Fruit fly (Drosophila melanogaster): ENCODE measurements around the gene CG15561.

The CG15561 gene

DNA sequence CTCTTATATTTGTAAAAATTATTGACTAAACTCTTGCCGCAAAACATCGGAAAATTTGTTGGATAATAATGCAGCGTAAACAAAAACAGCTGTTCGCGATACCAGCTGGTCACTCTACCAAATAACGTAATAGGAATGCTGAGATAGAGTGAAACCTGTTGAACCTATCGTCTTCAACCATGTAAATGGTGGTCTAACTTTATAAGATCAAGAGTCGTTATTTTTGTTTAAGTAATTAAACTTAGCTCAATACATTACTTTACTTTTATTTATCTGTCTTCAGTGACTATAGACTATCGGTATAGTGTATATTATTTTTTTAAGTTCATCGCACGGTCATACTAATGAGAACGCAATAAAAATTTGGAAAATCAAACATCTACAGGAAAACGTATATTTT is 39.1 kb upstream of the CG15561 start, which contains the start of the genes CG1750 and spn-F:
TSS of gene CG1750 (minus strand) at position 93 of the 400 bp plus-strand sequence.
TSS of gene spn-F (plus strand) at position 320 of the 400 bp plus-strand sequence.
- TF ChIP-seq CG7101 (tag; optimal IDR thresholded peaks at IDR 0.05) (no peak), Crg-1 (GFP tag; optimal IDR thresholded peaks at IDR 0.05) (no peak), tj (GFP tag; optimal IDR thresholded peaks at IDR 0.05) (peak; percentile 68), ovo (GFP tag; optimal IDR thresholded peaks at IDR 0.05) (no peak), Clk (GFP tag; optimal IDR thresholded peaks at IDR 0.05) (no peak), CG33017 (tag; optimal IDR thresholded peaks at IDR 0.05) (no peak), kay (GFP tag; ENCODE audit: borderline replicate concordance) (no peak), bab1 (GFP tag; optimal IDR thresholded peaks at IDR 0.05) (peak; percentile 61), CG5204 (GFP tag; optimal IDR thresholded peaks at IDR 0.05) (no peak), CG14711 (tag; optimal IDR thresholded peaks at IDR 0.05) (peak; percentile 39), Hr96 (GFP tag; optimal IDR thresholded peaks at IDR 0.05) (no peak), Mnt (GFP tag; optimal IDR thresholded peaks at IDR 0.05) (no peak), CG11617 (GFP tag; optimal IDR thresholded peaks at IDR 0.05) (no peak), cnc (optimal IDR thresholded peaks at IDR 0.05) (peak in 1 of 2 experiments; percentile 25)

dm6 chr3R:31252093-31252962 is 36.6 kb upstream of the CG15561 start, which contains the start of the genes qless and mRpL32:
qless (minus strand) TSS chr3R:31252608.
mRpL32 (plus strand) TSS chr3R:31252872.
- no peak for TF ChIP-seq CG1620 (GFP tag; optimal IDR thresholded peaks at IDR 0.05)
- peak; percentile 57 for TF ChIP-seq CG7101 (tag; optimal IDR thresholded peaks at IDR 0.05)
- TF ChIP-seq CG7045 (GFP tag; optimal IDR thresholded peaks at IDR 0.05): peak; percentile 64
- TF ChIP-seq cic (GFP tag; optimal IDR thresholded peaks at IDR 0.05): no peak
- TF ChIP-seq Mnt (GFP tag; optimal IDR thresholded peaks at IDR 0.05): peak; percentile 82
- TF ChIP-seq CG12768 (GFP tag; optimal IDR thresholded peaks at IDR 0.05): peak; percentile 18
- TF ChIP-seq CG14711 (tag; optimal IDR thresholded peaks at IDR 0.05): peak; percentile 97
- TF ChIP-seq pad (GFP tag; optimal IDR thresholded peaks at IDR 0.05): peak; percentile 10
- peak; percentile 27 for TF ChIP-seq tj (GFP tag; optimal IDR thresholded peaks at IDR 0.05)
- peak; percentile 37 for TF ChIP-seq CG11617 (GFP tag; optimal IDR thresholded peaks at IDR 0.05)
- TF ChIP-seq bab1 (GFP tag; optimal IDR thresholded peaks at IDR 0.05): peak; percentile 74
- TF ChIP-seq ovo (GFP tag; optimal IDR thresholded peaks at IDR 0.05): peak; percentile 14
- TF ChIP-seq Clk (GFP tag; optimal IDR thresholded peaks at IDR 0.05): peak; percentile 43
- peak; percentile 48 for TF ChIP-seq Hr96 (GFP tag; optimal IDR thresholded peaks at IDR 0.05)
- peak; percentile 32 for TF ChIP-seq Crg-1 (GFP tag; optimal IDR thresholded peaks at IDR 0.05)
- no peak for TF ChIP-seq cnc (optimal IDR thresholded peaks at IDR 0.05)
- TF ChIP-seq kay (GFP tag; ENCODE audit: borderline replicate concordance): no peak
- peak; percentile 18 for TF ChIP-seq CG33017 (tag; optimal IDR thresholded peaks at IDR 0.05)
- TF ChIP-seq CG5204 (GFP tag; optimal IDR thresholded peaks at IDR 0.05): peak; percentile 47
- peak; percentile 68 for TF ChIP-seq toe (GFP tag; optimal IDR thresholded peaks at IDR 0.05)

DNA sequence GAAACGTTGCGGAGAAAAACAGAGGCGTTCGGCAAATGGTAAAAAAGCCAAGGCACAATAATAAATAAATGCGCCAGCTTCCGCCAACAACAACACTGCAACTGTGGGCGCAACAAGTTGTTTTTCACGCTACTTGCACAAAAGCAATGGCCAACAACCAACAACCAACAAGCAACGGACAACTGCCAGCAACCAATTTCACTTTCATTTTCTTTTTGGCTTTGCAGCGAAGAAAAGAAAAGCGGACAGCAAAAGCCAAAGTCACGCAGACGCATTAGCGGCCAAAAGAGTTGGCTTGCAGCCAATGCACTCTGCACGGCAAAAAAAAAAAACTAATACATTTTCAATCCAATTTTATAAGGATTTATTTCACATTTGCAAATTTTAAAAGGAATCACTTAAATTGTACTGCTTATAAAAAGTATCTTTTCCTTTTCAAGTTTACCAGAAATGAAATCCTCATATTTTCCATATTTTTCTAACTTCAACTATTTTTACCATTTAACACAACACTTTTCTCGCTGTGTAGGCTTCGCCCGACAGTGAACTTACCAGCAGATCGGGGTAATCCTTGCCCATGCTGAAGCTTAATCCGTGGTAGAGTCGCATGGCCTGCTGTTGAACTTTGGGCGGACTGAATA is 35.5 kb upstream of the CG15561 start:
- no peak for TF ChIP-seq kay (GFP tag; ENCODE audit: borderline replicate concordance)
- TF ChIP-seq CG1620 (GFP tag; optimal IDR thresholded peaks at IDR 0.05): no peak
- no peak for TF ChIP-seq cic (GFP tag; optimal IDR thresholded peaks at IDR 0.05)
- TF ChIP-seq tj (GFP tag; optimal IDR thresholded peaks at IDR 0.05): no peak
- TF ChIP-seq ovo (GFP tag; optimal IDR thresholded peaks at IDR 0.05): no peak
- no peak for TF ChIP-seq CG33017 (tag; optimal IDR thresholded peaks at IDR 0.05)
- TF ChIP-seq Crg-1 (GFP tag; optimal IDR thresholded peaks at IDR 0.05): no peak
- no peak for TF ChIP-seq Hr96 (GFP tag; optimal IDR thresholded peaks at IDR 0.05)
- TF ChIP-seq bab1 (GFP tag; optimal IDR thresholded peaks at IDR 0.05): no peak
- TF ChIP-seq CG5204 (GFP tag; optimal IDR thresholded peaks at IDR 0.05): no peak
- no peak for TF ChIP-seq CG12768 (GFP tag; optimal IDR thresholded peaks at IDR 0.05)
- TF ChIP-seq Mnt (GFP tag; optimal IDR thresholded peaks at IDR 0.05): no peak
- no peak for TF ChIP-seq Clk (GFP tag; optimal IDR thresholded peaks at IDR 0.05)
- TF ChIP-seq CG11617 (GFP tag; optimal IDR thresholded peaks at IDR 0.05): no peak

DNA sequence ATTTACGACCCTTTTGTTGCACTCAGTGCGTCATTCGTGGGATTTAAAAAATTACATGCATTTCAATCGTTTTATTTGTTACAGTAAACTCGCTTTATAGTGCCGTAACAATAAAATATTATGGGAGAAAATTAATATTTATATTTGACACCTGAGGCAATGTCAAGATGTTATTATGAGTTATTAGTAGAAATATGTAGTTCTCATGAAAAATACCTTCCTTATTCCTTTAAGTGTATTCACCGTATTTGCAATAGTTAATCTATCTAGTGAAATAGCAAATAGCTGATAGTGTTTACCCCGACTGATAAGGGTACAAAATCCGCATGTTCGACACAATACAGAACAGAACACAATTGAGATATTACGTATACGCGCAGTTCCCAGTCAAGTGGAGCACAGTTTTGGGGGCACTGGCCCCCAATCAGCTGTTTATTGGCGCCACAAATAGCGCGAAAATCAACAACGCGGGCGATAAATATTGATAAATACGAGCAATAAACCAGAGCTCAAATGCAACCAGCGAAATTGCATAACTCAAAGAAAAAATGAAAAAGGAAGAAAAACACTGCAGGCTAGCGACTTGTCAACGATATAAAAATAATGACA is 34.8 kb upstream of the CG15561 start:
- TF ChIP-seq cic (GFP tag; optimal IDR thresholded peaks at IDR 0.05) (peak; percentile 19), toe (GFP tag; optimal IDR thresholded peaks at IDR 0.05) (no peak), CG33017 (tag; optimal IDR thresholded peaks at IDR 0.05) (peak; percentile 84), kay (GFP tag; ENCODE audit: borderline replicate concordance) (no peak), CG7101 (tag; optimal IDR thresholded peaks at IDR 0.05) (peak; percentile 79), Crg-1 (GFP tag; optimal IDR thresholded peaks at IDR 0.05) (no peak), ovo (GFP tag; optimal IDR thresholded peaks at IDR 0.05) (no peak), CG7045 (GFP tag; optimal IDR thresholded peaks at IDR 0.05) (peak; percentile 45), Mnt (GFP tag; optimal IDR thresholded peaks at IDR 0.05) (peak; percentile 27), Clk (GFP tag; optimal IDR thresholded peaks at IDR 0.05) (no peak), CG11617 (GFP tag; optimal IDR thresholded peaks at IDR 0.05) (peak; percentile 70), bab1 (GFP tag; optimal IDR thresholded peaks at IDR 0.05) (no peak), CG12768 (GFP tag; optimal IDR thresholded peaks at IDR 0.05) (peak; percentile 69), tj (GFP tag; optimal IDR thresholded peaks at IDR 0.05) (peak; percentile 38), pad (GFP tag; optimal IDR thresholded peaks at IDR 0.05) (peak; percentile 26), CG1620 (GFP tag; optimal IDR thresholded peaks at IDR 0.05) (no peak), Hr96 (GFP tag; optimal IDR thresholded peaks at IDR 0.05) (peak; percentile 23), CG14711 (tag; optimal IDR thresholded peaks at IDR 0.05) (peak; percentile 68), cnc (optimal IDR thresholded peaks at IDR 0.05) (no peak), CG5204 (GFP tag; optimal IDR thresholded peaks at IDR 0.05) (peak; percentile 67)

Data from whole organism, adult.